Fruit fly (Drosophila melanogaster) whole organism, wandering third instar larva: ENCODE measurements around the gene Cyp9f2.

Experiments
- Abd-B ChIP-seq: fragments of >200 bp; optimal IDR thresholded peaks from 2 replicates; lab custom pipeline; 2017; ENCODE audit warnings: missing biosample characterization, missing genetic modification characterization
- CG9705 ChIP-seq: fragments of 200-800 bp; sonication (Bioruptor generic); optimal IDR thresholded peaks from 2 replicates; lab custom pipeline; 2018; ENCODE audit warnings: missing biosample characterization, mild to moderate bottlenecking, missing genetic modification characterization
- CrebA ChIP-seq: fragments of 200-800 bp; sonication (Bioruptor generic); optimal IDR thresholded peaks from 2 replicates; lab custom pipeline; 2016; ENCODE audit warnings: missing biosample characterization, mild to moderate bottlenecking, missing genetic modification characterization, borderline replicate concordance
- Dfd ChIP-seq: fragments of >200 bp; optimal IDR thresholded peaks from 2 replicates; lab custom pipeline; 2017; ENCODE audit warnings: missing biosample characterization, missing genetic modification characterization
- Dif ChIP-seq: fragments of 200-275, 200-300 bp; sonication (Bioruptor generic); optimal IDR thresholded peaks from 2 replicates; lab custom pipeline; 2018; ENCODE audit warnings: missing biosample characterization, missing genetic modification characterization; ENCODE audit not compliant: partially characterized antibody
- GATAd ChIP-seq: sonication (Bioruptor generic); optimal IDR thresholded peaks from 2 replicates; lab custom pipeline; 2016; ENCODE audit warnings: missing biosample characterization, missing genetic modification characterization
- Hnf4 ChIP-seq: fragments of 200-800 bp; sonication (Bioruptor generic); optimal IDR thresholded peaks from 2 replicates; lab custom pipeline; 2016; ENCODE audit warnings: missing biosample characterization, mild to moderate bottlenecking, missing genetic modification characterization
- Hr78 ChIP-seq: fragments of >200 bp; optimal IDR thresholded peaks from 2 replicates; lab custom pipeline; 2017; ENCODE audit warnings: missing biosample characterization, missing genetic modification characterization
- Mio ChIP-seq: sonication (Bioruptor generic); optimal IDR thresholded peaks from 2 replicates; lab custom pipeline; 2016; ENCODE audit warnings: missing biosample characterization, missing genetic modification characterization
- Myc ChIP-seq: fragments of >200 bp; optimal IDR thresholded peaks from 2 replicates; lab custom pipeline; 2017
- N ChIP-seq: fragments of >200 bp; optimal IDR thresholded peaks from 2 replicates; lab custom pipeline; 2018; ENCODE audit warnings: missing biosample characterization, missing external identifiers, missing genetic modification characterization
- OdsH ChIP-seq: fragments of 200-800 bp; sonication (Bioruptor generic); optimal IDR thresholded peaks from 2 replicates; lab custom pipeline; 2016; ENCODE audit warnings: missing biosample characterization, mild to moderate bottlenecking, missing genetic modification characterization
- Rel ChIP-seq, 2 experiments: fragments of 200-800 bp; sonication (Bioruptor generic) in 1 of 2; optimal IDR thresholded peaks; 2 replicates in 1 of 2; 3 replicates in 1 of 2; lab custom pipeline; 2016 to 2019; ENCODE audit warnings: mild to moderate bottlenecking in 2 of 2, missing biosample characterization in 2 of 2, missing genetic modification characterization in 2 of 2, moderate library complexity in 1 of 2
- Sp1 ChIP-seq: fragments of 200-800 bp; sonication (Bioruptor generic); optimal IDR thresholded peaks from 3 replicates; lab custom pipeline; 2019; ENCODE audit warnings: missing biosample characterization, mild to moderate bottlenecking, missing genetic modification characterization, moderate library complexity
- Vsx2 ChIP-seq: fragments of 200-300, 225-300 bp; sonication (Bioruptor generic); optimal IDR thresholded peaks from 2 replicates; lab custom pipeline; 2018; ENCODE audit warnings: missing biosample characterization, missing genetic modification characterization; ENCODE audit not compliant: partially characterized antibody
- br ChIP-seq: fragments of 200-800 bp; sonication (Bioruptor generic); optimal IDR thresholded peaks from 2 replicates; lab custom pipeline; 2016; ENCODE audit warnings: missing biosample characterization, missing genetic modification characterization
- brk ChIP-seq: fragments of 200-800 bp; sonication (Bioruptor generic); optimal IDR thresholded peaks from 2 replicates; lab custom pipeline; 2016; ENCODE audit warnings: missing biosample characterization, mild to moderate bottlenecking, missing genetic modification characterization
- dl ChIP-seq, 2 experiments: fragments of 175-275, 200-275 bp in 1 of 2; fragments of 200-275 bp in 1 of 2; sonication (Bioruptor generic); optimal IDR thresholded peaks; lab custom pipeline; 2018; ENCODE audit warnings: mild to moderate bottlenecking in 2 of 2, missing biosample characterization in 2 of 2, missing genetic modification characterization in 2 of 2, moderate library complexity in 2 of 2; ENCODE audit not compliant: partially characterized antibody in 2 of 2, insufficient read depth in 1 of 2
- dmrt93B ChIP-seq: fragments of 200-800 bp; sonication (Bioruptor generic); optimal IDR thresholded peaks from 2 replicates; lab custom pipeline; 2018; ENCODE audit warnings: missing biosample characterization, mild to moderate bottlenecking, missing genetic modification characterization
- dsf ChIP-seq: sonication (Bioruptor generic); optimal IDR thresholded peaks from 2 replicates; lab custom pipeline; 2016; ENCODE audit warnings: missing biosample characterization, missing genetic modification characterization, borderline replicate concordance
- ey ChIP-seq: fragments of 200-800 bp; sonication (Bioruptor generic); optimal IDR thresholded peaks from 2 replicates; lab custom pipeline; 2016; ENCODE audit warnings: missing biosample characterization, missing genetic modification characterization
- foxo ChIP-seq, 2 experiments: fragments of 200-800 bp; sonication (Bioruptor generic); optimal IDR thresholded peaks; 2 replicates in 1 of 2; 3 replicates in 1 of 2; lab custom pipeline; 2016 to 2017; ENCODE audit warnings: missing biosample characterization in 2 of 2, missing genetic modification characterization in 2 of 2
- fru ChIP-seq: fragments of 200-800 bp; sonication (Bioruptor generic); optimal IDR thresholded peaks from 3 replicates; lab custom pipeline; 2016; ENCODE audit warnings: missing biosample characterization, mild to moderate bottlenecking, missing genetic modification characterization
- h ChIP-seq: fragments of 200-800 bp; sonication (Bioruptor generic); optimal IDR thresholded peaks from 3 replicates; lab custom pipeline; 2016; ENCODE audit warnings: missing biosample characterization, mild to moderate bottlenecking, missing genetic modification characterization
- jim ChIP-seq: fragments of 175-275, 200-325 bp; sonication (Bioruptor generic); optimal IDR thresholded peaks from 2 replicates; lab custom pipeline; 2016; ENCODE audit warnings: missing biosample characterization, mild to moderate bottlenecking, missing genetic modification characterization
- lola ChIP-seq: fragments of >200 bp; optimal IDR thresholded peaks from 2 replicates; lab custom pipeline; 2017; ENCODE audit warnings: missing biosample characterization, missing genetic modification characterization
- psq ChIP-seq: fragments of 200-800 bp; sonication (Bioruptor generic); optimal IDR thresholded peaks from 3 replicates; lab custom pipeline; 2017; ENCODE audit warnings: missing biosample characterization, mild to moderate bottlenecking, missing genetic modification characterization, moderate library complexity
- rgr ChIP-seq: fragments of 200-800 bp; sonication (Bioruptor generic); optimal IDR thresholded peaks from 3 replicates; lab custom pipeline; 2016; ENCODE audit warnings: missing biosample characterization, mild to moderate bottlenecking, missing genetic modification characterization
- sage ChIP-seq: fragments of 200-800 bp; sonication (Bioruptor generic); optimal IDR thresholded peaks from 2 replicates; lab custom pipeline; 2016; ENCODE audit warnings: missing biosample characterization, mild to moderate bottlenecking, missing genetic modification characterization
- sv ChIP-seq: fragments of 200-800 bp; sonication (Bioruptor generic); optimal IDR thresholded peaks from 3 replicates; lab custom pipeline; 2016; ENCODE audit warnings: missing biosample characterization, missing genetic modification characterization
- tai ChIP-seq: sonication (Bioruptor generic); optimal IDR thresholded peaks from 2 replicates; lab custom pipeline; 2016; ENCODE audit warnings: missing biosample characterization, missing genetic modification characterization
- usp ChIP-seq: fragments of >200 bp; optimal IDR thresholded peaks from 2 replicates; lab custom pipeline; 2017; ENCODE audit warnings: missing biosample characterization, missing genetic modification characterization
- woc ChIP-seq: sonication (Bioruptor generic); optimal IDR thresholded peaks from 2 replicates; lab custom pipeline; 2016; ENCODE audit warnings: missing biosample characterization, mild to moderate bottlenecking, missing genetic modification characterization

Gene Cyp9f2

DNA sequence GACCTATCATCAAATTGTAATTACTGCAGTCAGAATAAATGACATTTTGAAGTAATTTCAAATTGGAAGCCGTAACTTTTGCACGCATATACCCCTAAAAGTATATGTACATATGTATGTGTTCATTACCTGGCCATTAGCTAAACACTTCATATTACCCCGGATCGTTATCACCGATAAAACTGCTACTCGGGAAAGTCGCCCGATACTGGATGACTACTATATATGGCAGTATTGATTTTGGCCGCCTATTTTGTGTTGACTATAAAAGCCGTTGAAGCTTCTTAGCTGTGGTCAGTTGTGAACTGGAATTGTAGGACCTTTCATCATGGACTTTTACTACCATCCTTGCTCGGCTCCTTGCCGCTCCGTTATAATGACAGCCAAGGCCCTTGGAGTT, 26.1 kb downstream of the Cyp9f2 start, which contains the start of gene GstD8:
TSS of gene GstD8 (plus strand) at position 301 of the 400 bp plus-strand sequence.
- no peak for TF ChIP-seq sv (GFP tag; lab: Kevin White, UChicago)
- no peak for TF ChIP-seq tai

DNA sequence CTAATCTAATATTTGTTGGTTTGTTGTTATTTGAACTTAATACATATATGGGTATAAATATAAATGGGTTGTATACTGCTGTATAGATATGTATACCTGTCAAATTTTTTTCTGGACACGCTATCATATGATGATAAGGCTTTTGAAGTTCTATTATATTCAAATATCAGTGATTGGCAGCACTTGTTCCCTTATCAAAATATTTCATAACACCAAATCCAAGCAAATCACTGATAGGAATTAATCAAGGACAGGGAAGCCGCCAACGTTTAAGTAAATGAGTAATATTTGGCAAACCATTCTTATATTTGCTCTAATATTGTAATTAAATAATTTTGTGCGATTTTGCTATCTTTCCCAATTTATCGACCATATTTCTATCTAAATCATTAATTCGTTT, 26.6 kb downstream of the Cyp9f2 start:
- TF ChIP-seq GATAd (GFP tag; lab: Kevin White, UChicago) = no peak
- TF ChIP-seq dmrt93B (GFP tag; lab: Kevin White, UChicago) = no peak
- TF ChIP-seq jim (GFP tag; lab: Kevin White, UChicago) = no peak
- no peak for TF ChIP-seq dsf (GFP tag; lab: Kevin White, UChicago)
- no peak for TF ChIP-seq ey (GFP tag; lab: Kevin White, UChicago)
- TF ChIP-seq Sp1 (GFP tag; lab: Kevin White, UChicago) = no peak
- no peak for TF ChIP-seq dl (GFP tag; optimal IDR thresholded peaks at IDR 0.05; lab: Kevin White, UChicago; ENCODE audit: insufficient read depth in 1 of 2, partially characterized antibody in 2 of 2)
- TF ChIP-seq CG9705 = no peak
- no peak for TF ChIP-seq tai
- no peak for TF ChIP-seq Hr78 (GFP tag; lab: Kevin White, UChicago)
- no peak for TF ChIP-seq Dif
- TF ChIP-seq foxo (GFP tag; optimal IDR thresholded peaks at IDR 0.05; lab: Kevin White, UChicago) = no peak
- TF ChIP-seq rgr (GFP tag; lab: Kevin White, UChicago) = no peak
- TF ChIP-seq sv (GFP tag; lab: Kevin White, UChicago) = no peak
- no peak for TF ChIP-seq brk (GFP tag; lab: Kevin White, UChicago)
- TF ChIP-seq Myc = no peak
- TF ChIP-seq Vsx2 (GFP tag; lab: Kevin White, UChicago) = no peak
- TF ChIP-seq usp = no peak
- no peak for TF ChIP-seq CrebA (GFP tag; lab: Kevin White, UChicago)

DNA sequence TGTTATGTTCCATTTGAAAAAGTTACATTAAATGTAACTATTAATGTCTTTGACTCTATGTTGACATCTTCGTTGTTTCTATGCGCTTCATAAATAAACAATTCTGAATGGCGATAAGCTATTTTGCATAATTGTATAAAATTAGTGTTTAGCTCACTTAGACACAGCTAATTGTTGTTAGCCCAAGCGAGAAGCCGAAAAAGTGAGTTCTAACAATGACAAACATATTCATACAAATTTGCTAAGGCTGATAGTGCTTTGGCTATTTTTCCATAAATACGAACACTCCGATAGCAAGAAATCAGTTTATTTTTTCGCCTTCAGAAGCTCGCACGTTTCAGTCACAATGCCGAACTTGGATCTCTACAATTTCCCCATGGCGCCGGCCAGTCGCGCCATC, 27.6 kb downstream of the Cyp9f2 start, which contains the start of gene GstD7:
TSS of gene GstD7 (plus strand) at position 301 of the 400 bp plus-strand sequence.
- no peak for TF ChIP-seq Dfd (GFP tag; lab: Kevin White, UChicago)
- TF ChIP-seq sage (GFP tag; lab: Kevin White, UChicago) = no peak
- no peak for TF ChIP-seq Sp1 (GFP tag; lab: Kevin White, UChicago)
- no peak for TF ChIP-seq Abd-B (GFP tag; lab: Kevin White, UChicago)
- TF ChIP-seq tai = no peak
- TF ChIP-seq lola (GFP tag; lab: Kevin White, UChicago) = no peak
- TF ChIP-seq N (GFP tag; lab: Kevin White, UChicago) = no peak
- TF ChIP-seq Hr78 (GFP tag; lab: Kevin White, UChicago) = no peak
- TF ChIP-seq rgr (GFP tag; lab: Kevin White, UChicago) = no peak
- no peak for TF ChIP-seq ey (GFP tag; lab: Kevin White, UChicago)
- TF ChIP-seq CG9705 = no peak
- no peak for TF ChIP-seq br (GFP tag; lab: Kevin White, UChicago)
- TF ChIP-seq dl (GFP tag; optimal IDR thresholded peaks at IDR 0.05; lab: Kevin White, UChicago; ENCODE audit: insufficient read depth in 1 of 2, partially characterized antibody in 2 of 2) = no peak
- TF ChIP-seq, all 38 proteins: peak for 0

DNA sequence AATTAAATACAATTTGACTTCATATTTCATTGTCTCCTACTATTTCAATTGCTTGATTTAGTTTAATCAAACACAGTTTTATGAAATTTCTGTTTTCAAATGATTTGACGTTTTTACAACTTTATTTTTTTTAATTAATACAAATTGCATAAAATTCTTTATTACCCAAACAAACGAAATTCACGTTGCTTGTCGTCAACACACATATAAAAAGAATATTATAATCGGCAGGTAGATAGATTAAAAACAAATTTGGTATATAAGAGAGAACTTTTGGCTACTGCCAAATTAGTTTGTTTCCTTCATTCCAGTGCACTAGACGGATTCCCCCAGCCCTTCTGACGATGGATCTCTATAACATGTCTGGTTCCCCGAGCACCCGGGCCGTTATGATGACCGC, 29.0 kb downstream of the Cyp9f2 start, which contains the start of gene GstD6:
TSS of gene GstD6 (plus strand) at position 301 of the 400 bp plus-strand sequence.
- TF ChIP-seq Myc = no peak
- no peak for TF ChIP-seq Dfd (GFP tag; lab: Kevin White, UChicago)

DNA sequence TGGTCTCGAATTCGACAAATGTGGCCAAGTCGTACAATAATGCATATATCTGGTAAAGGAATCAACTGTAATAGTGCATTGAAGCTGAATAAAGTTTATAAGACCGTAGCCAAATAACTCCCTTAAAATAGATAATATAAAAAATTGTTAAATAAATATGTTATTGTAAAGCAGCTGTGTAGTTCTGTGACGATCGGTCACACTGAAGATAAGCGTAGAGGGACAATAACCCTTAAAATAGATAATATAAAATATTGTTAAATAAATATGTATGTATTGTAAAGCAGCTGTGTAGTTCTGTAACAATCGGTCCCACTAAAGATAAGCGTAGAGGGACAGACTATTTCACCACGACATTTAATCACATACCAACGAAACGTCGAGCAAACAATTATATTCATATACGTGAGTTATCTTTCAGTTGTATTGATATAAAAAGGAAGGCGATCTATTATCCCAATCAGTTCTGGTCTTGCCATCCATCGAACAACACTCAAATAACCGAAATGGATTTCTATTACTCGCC, 30.5 kb downstream of the Cyp9f2 start, which contains the start of gene GstD5:
TSS of gene GstD5 (plus strand) at position 476 of the 526 bp plus-strand sequence.
- TF ChIP-seq rgr (GFP tag; lab: Kevin White, UChicago) (no peak), Mio (GFP tag; lab: Kevin White, UChicago) (no peak), Sp1 (GFP tag; lab: Kevin White, UChicago) (no peak), OdsH (GFP tag; lab: Kevin White, UChicago) (no peak), h (GFP tag; lab: Kevin White, UChicago) (no peak), CrebA (GFP tag; lab: Kevin White, UChicago) (no peak), psq (no peak), brk (GFP tag; lab: Kevin White, UChicago) (no peak), sage (GFP tag; lab: Kevin White, UChicago) (no peak), fru (GFP tag; lab: Kevin White, UChicago) (no peak), Vsx2 (GFP tag; lab: Kevin White, UChicago) (no peak), woc (no peak), br (GFP tag; lab: Kevin White, UChicago) (no peak), Dfd (GFP tag; lab: Kevin White, UChicago) (no peak), dsf (GFP tag; lab: Kevin White, UChicago) (no peak), Hnf4 (GFP tag; lab: Kevin White, UChicago) (no peak), Rel (GFP tag; optimal IDR thresholded peaks at IDR 0.05; lab: Kevin White, UChicago) (no peak), Rel (tag; optimal IDR thresholded peaks at IDR 0.05; lab: Kevin White, UChicago) (no peak)
- TF ChIP-seq, all 38 proteins: peak for 0
